Fruit fly (Drosophila melanogaster): ENCODE data around the gene ghi.

ghi gene

DNA sequence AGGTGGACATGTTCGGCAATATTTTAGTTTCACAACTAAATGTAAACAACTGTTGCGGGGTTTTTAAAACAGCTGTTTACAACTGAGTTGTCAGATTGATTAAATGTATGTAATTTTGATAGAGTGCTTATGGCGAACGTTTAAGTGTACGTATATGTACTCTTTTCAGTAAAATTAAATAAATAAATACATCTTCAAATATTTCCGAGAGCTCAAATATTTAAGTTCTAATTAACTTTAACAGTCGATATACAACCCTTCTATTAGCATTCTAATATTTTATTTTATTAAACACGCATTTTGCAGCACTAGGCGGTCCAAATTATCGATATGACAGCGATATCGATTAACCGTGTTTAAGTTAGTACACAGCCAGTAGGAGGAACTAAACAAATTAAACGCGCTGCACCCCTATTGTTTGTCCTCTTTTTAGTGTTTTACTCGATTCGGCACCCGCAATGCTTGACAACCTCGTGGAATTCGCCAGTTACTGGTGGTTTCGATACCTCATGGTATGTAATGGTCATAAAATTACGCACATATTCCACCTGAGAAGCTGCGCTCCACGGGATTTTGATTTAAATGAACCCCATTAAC lies at the start of gene ghi, which contains the start of gene CG3448:
Gene ghi, plus strand, starts transcription at position 355 of the 597 bp plus-strand sequence.
Gene CG3448, minus strand, starts transcription at position 51 of the 597 bp plus-strand sequence.
- TF ChIP-seq Crg-1 (GFP tag; optimal IDR thresholded peaks at IDR 0.05) (peak; percentile 44), CG7101 (tag; optimal IDR thresholded peaks at IDR 0.05) (peak; percentile 86), CG5204 (GFP tag; optimal IDR thresholded peaks at IDR 0.05) (no peak), ovo (GFP tag; optimal IDR thresholded peaks at IDR 0.05) (no peak), CG14711 (tag; optimal IDR thresholded peaks at IDR 0.05) (peak; percentile 99), CG7045 (GFP tag; optimal IDR thresholded peaks at IDR 0.05) (peak; percentile 75), CG33017 (tag; optimal IDR thresholded peaks at IDR 0.05) (peak; percentile 68), cic (GFP tag; optimal IDR thresholded peaks at IDR 0.05) (peak; percentile 63), Mnt (GFP tag; optimal IDR thresholded peaks at IDR 0.05) (peak; percentile 77), pad (GFP tag; optimal IDR thresholded peaks at IDR 0.05) (peak; percentile 69), cnc (optimal IDR thresholded peaks at IDR 0.05) (no peak), CG11617 (GFP tag; optimal IDR thresholded peaks at IDR 0.05) (peak; percentile 71), Hr96 (GFP tag; optimal IDR thresholded peaks at IDR 0.05) (no peak), CG1620 (GFP tag; optimal IDR thresholded peaks at IDR 0.05) (peak; percentile 72), Clk (GFP tag; optimal IDR thresholded peaks at IDR 0.05) (peak; percentile 32), toe (GFP tag; optimal IDR thresholded peaks at IDR 0.05) (peak; percentile 84), CG12768 (GFP tag; optimal IDR thresholded peaks at IDR 0.05) (peak; percentile 87), tj (GFP tag; optimal IDR thresholded peaks at IDR 0.05) (peak; percentile 12), kay (GFP tag; ENCODE audit: borderline replicate concordance) (no peak), bab1 (GFP tag; optimal IDR thresholded peaks at IDR 0.05) (peak; percentile 84)

- TF ChIP-seq Mnt (GFP tag; optimal IDR thresholded peaks at IDR 0.05) (peak; percentile 78), ovo (GFP tag; optimal IDR thresholded peaks at IDR 0.05) (no peak), cnc (optimal IDR thresholded peaks at IDR 0.05) (no peak), kay (GFP tag; ENCODE audit: borderline replicate concordance) (peak; percentile 38), CG14711 (tag; optimal IDR thresholded peaks at IDR 0.05) (peak; percentile 87), CG11617 (GFP tag; optimal IDR thresholded peaks at IDR 0.05) (no peak), CG1620 (GFP tag; optimal IDR thresholded peaks at IDR 0.05) (no peak), CG7045 (GFP tag; optimal IDR thresholded peaks at IDR 0.05) (no peak), Hr96 (GFP tag; optimal IDR thresholded peaks at IDR 0.05) (no peak), CG7101 (tag; optimal IDR thresholded peaks at IDR 0.05) (no peak), tj (GFP tag; optimal IDR thresholded peaks at IDR 0.05) (peak; percentile 38), cic (GFP tag; optimal IDR thresholded peaks at IDR 0.05) (no peak), Crg-1 (GFP tag; optimal IDR thresholded peaks at IDR 0.05) (no peak), toe (GFP tag; optimal IDR thresholded peaks at IDR 0.05) (no peak), CG12768 (GFP tag; optimal IDR thresholded peaks at IDR 0.05) (no peak), CG33017 (tag; optimal IDR thresholded peaks at IDR 0.05) (no peak), pad (GFP tag; optimal IDR thresholded peaks at IDR 0.05) (no peak), Clk (GFP tag; optimal IDR thresholded peaks at IDR 0.05) (no peak), CG5204 (GFP tag; optimal IDR thresholded peaks at IDR 0.05) (no peak), bab1 (GFP tag; optimal IDR thresholded peaks at IDR 0.05) (peak; percentile 9)
These were observed 49.4 kb upstream of the ghi start, which contains the start of gene eIF4E1 for dm6 chr3L:9402157-9402890. Gene eIF4E1, minus strand, starts transcription at chr3L:9402460.

DNA sequence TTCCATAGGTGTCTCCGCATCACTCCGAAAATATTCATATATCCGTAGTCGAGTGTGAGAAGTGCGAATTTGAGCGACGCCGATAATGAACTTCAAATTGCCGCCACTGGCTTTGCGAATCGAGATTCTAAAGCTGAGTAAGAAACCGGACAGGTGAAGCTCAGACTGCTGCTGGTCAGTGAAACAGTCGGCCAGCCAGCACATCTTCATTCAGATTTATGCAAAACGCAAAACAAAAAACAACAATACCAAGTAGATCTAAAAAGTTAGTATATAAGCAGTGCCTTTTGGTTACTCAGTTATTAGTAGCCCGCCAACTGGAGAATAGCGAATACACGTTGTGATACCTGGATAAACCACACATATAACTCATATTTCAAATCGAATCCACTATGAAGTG lies 47.2 kb upstream of the ghi start, which contains the start of gene Cpr67B:
Gene Cpr67B, plus strand, starts transcription at position 301 of the 400 bp plus-strand sequence.
- TF ChIP-seq kay (GFP tag; ENCODE audit: borderline replicate concordance), result no peak

DNA sequence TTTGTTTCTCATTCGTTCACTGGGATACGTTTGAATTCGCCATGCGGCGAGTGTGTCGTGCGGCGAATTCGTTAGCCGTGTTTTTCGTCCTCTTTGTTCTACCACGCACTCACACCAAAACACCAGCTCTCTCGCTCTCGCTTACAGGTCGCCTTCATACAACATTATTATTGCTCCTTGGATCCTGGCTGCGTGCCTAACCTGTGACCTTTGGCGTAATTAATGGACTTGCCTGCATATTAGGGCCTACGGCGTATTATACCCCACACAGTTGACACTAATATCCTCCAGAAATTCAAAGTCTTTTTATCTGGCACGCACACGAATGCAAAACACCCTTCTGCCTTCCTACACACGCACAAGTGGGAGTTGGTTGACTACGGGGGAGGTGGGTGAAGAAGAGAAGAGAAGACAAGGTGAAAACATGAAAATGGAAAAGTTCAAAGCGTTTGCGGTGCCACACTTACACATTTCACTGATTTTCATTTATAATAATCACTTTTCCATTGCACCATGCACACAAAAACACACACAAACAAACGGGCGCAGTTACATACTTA lies 41.6 kb upstream of the ghi start:
- TF ChIP-seq tj (GFP tag; optimal IDR thresholded peaks at IDR 0.05) (no peak), CG33017 (tag; optimal IDR thresholded peaks at IDR 0.05) (no peak), kay (GFP tag; ENCODE audit: borderline replicate concordance) (no peak), pad (GFP tag; optimal IDR thresholded peaks at IDR 0.05) (no peak), CG7045 (GFP tag; optimal IDR thresholded peaks at IDR 0.05) (no peak), CG12768 (GFP tag; optimal IDR thresholded peaks at IDR 0.05) (no peak), cic (GFP tag; optimal IDR thresholded peaks at IDR 0.05) (no peak), toe (GFP tag; optimal IDR thresholded peaks at IDR 0.05) (no peak), CG5204 (GFP tag; optimal IDR thresholded peaks at IDR 0.05) (no peak), Crg-1 (GFP tag; optimal IDR thresholded peaks at IDR 0.05) (no peak), Hr96 (GFP tag; optimal IDR thresholded peaks at IDR 0.05) (no peak), cnc (optimal IDR thresholded peaks at IDR 0.05) (no peak), CG1620 (GFP tag; optimal IDR thresholded peaks at IDR 0.05) (no peak), Clk (GFP tag; optimal IDR thresholded peaks at IDR 0.05) (no peak), ovo (GFP tag; optimal IDR thresholded peaks at IDR 0.05) (no peak), CG7101 (tag; optimal IDR thresholded peaks at IDR 0.05) (no peak)

DNA sequence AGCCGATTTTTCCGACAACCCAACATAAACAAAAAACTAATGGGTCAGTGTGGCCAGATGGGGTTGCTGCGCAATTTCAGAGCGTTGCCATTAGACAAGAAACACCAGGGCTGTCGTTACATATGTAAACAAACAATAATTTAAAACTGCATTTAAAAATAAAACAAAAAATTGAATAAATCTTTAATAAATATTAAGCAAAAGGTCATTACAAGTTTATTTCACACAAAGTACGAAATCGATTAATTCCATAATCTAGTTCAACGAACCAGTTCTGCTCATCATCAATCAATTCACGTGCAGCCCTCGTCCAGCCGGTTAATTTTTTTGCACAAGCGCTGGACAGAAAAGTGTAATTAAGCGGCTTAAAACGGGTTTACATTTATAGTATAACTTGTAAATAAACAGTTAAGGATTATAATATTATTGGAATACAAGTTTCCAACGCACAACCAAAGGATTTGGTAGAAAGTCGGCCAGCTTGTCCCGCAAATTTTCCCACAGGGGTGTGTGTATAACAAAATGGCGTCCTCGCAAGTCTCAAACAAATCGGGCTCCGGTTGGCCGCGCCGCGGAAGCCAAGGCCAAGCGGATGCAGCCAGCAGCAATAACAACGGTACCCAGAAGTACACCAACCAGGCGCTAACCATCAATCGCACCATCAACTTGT lies 40.8 kb upstream of the ghi start, which contains the start of the genes CG4022 and Cpsf5:
Gene CG4022, minus strand, starts transcription at position 79 of the 670 bp plus-strand sequence.
Gene Cpsf5, plus strand, starts transcription at position 285 of the 670 bp plus-strand sequence.
- peak; percentile 61 for TF ChIP-seq pad (GFP tag; optimal IDR thresholded peaks at IDR 0.05)
- TF ChIP-seq CG7101 (tag; optimal IDR thresholded peaks at IDR 0.05), result peak; percentile 88
- TF ChIP-seq CG12768 (GFP tag; optimal IDR thresholded peaks at IDR 0.05), result peak; percentile 78
- peak; percentile 84 for TF ChIP-seq CG33017 (tag; optimal IDR thresholded peaks at IDR 0.05)
- peak; percentile 84 for TF ChIP-seq CG1620 (GFP tag; optimal IDR thresholded peaks at IDR 0.05)
- TF ChIP-seq bab1 (GFP tag; optimal IDR thresholded peaks at IDR 0.05), result peak; percentile 80
- TF ChIP-seq Clk (GFP tag; optimal IDR thresholded peaks at IDR 0.05), result peak; percentile 62
- TF ChIP-seq Hr96 (GFP tag; optimal IDR thresholded peaks at IDR 0.05), result no peak
- peak; percentile 66 for TF ChIP-seq cic (GFP tag; optimal IDR thresholded peaks at IDR 0.05)
- peak; percentile 87 for TF ChIP-seq kay (GFP tag; ENCODE audit: borderline replicate concordance)
- no peak for TF ChIP-seq CG5204 (GFP tag; optimal IDR thresholded peaks at IDR 0.05)
- peak; percentile 72 for TF ChIP-seq tj (GFP tag; optimal IDR thresholded peaks at IDR 0.05)
- TF ChIP-seq Mnt (GFP tag; optimal IDR thresholded peaks at IDR 0.05), result peak; percentile 89
- peak; percentile 85 for TF ChIP-seq CG14711 (tag; optimal IDR thresholded peaks at IDR 0.05)
- TF ChIP-seq Crg-1 (GFP tag; optimal IDR thresholded peaks at IDR 0.05), result peak; percentile 77
- TF ChIP-seq cnc (optimal IDR thresholded peaks at IDR 0.05), result no peak
- peak; percentile 74 for TF ChIP-seq ovo (GFP tag; optimal IDR thresholded peaks at IDR 0.05)
- peak; percentile 91 for TF ChIP-seq toe (GFP tag; optimal IDR thresholded peaks at IDR 0.05)
- TF ChIP-seq CG7045 (GFP tag; optimal IDR thresholded peaks at IDR 0.05), result peak; percentile 83
- peak; percentile 90 for TF ChIP-seq CG11617 (GFP tag; optimal IDR thresholded peaks at IDR 0.05)
